Worm (Caenorhabditis elegans): ENCODE results near the gene gop-3.

Gene gop-3

ce11 chrIII:5222777-5223176 lies 37.7 kb upstream of the gop-3 start:
- TF ChIP-seq K12H6.12 (tag; optimal IDR thresholded peaks at IDR 0.05): no peak
- no peak for TF ChIP-seq D2030.7 (GFP tag; IDR thresholded peaks at IDR 0.05)
- TF ChIP-seq pbrm-1 (GFP tag; IDR thresholded peaks at IDR 0.05): no peak
- no peak for TF ChIP-seq lsl-1 (GFP tag; optimal IDR thresholded peaks at IDR 0.05)
- TF ChIP-seq lin-35 (GFP tag; optimal IDR thresholded peaks at IDR 0.05): no peak
- no peak for TF ChIP-seq F33H1.4 (GFP tag; IDR thresholded peaks at IDR 0.05)
- no peak for TF ChIP-seq repo-1 (tag; optimal IDR thresholded peaks at IDR 0.05)
- TF ChIP-seq ztf-3 (GFP tag; optimal IDR thresholded peaks at IDR 0.05): no peak

ce11 chrIII:5224908-5225307 lies 35.6 kb upstream of the gop-3 start:
- TF ChIP-seq chd-7 (tag; optimal IDR thresholded peaks at IDR 0.05) (no peak), Y67H2A.10 (GFP tag; conservative IDR thresholded peaks at IDR 0.05) (no peak), K11D2.4 (GFP tag; IDR thresholded peaks at IDR 0.05) (no peak), cebp-1 (GFP tag; IDR thresholded peaks at IDR 0.05) (peak; percentile 78), cebp-1 (tag; optimal IDR thresholded peaks at IDR 0.05) (peak; percentile 88), nhr-80 (tag; optimal IDR thresholded peaks at IDR 0.05) (peak; percentile 66), Y53F4B.3 (GFP tag; IDR thresholded peaks at IDR 0.05) (no peak), C06A6.2 (GFP tag; conservative IDR thresholded peaks at IDR 0.05) (no peak), atf-7 (tag; optimal IDR thresholded peaks at IDR 0.05) (no peak), pbrm-1 (GFP tag; IDR thresholded peaks at IDR 0.05) (no peak), F57C9.4 (tag; optimal IDR thresholded peaks at IDR 0.05) (no peak), hlh-12 (tag; optimal IDR thresholded peaks at IDR 0.05) (no peak), ama-1 (optimal IDR thresholded peaks at IDR 0.05) (no peak), ama-1 (GFP tag; optimal IDR thresholded peaks at IDR 0.05) (no peak), attf-5 (GFP tag; optimal IDR thresholded peaks at IDR 0.05) (peak; percentile 29), bed-1 (GFP tag; IDR thresholded peaks at IDR 0.05) (no peak), lir-1 (GFP tag; conservative IDR thresholded peaks at IDR 0.05) (no peak)

- TF ChIP-seq snpc-1.3 (tag; optimal IDR thresholded peaks at IDR 0.05; ENCODE audit: insufficient read depth) (peak; percentile 13), egrh-3 (GFP tag; IDR thresholded peaks at IDR 0.05) (no peak), lsl-1 (GFP tag; optimal IDR thresholded peaks at IDR 0.05) (peak; percentile 68), akir-1 (GFP tag; optimal IDR thresholded peaks at IDR 0.05) (no peak), F23B12.7 (tag; optimal IDR thresholded peaks at IDR 0.05; ENCODE audit: insufficient read depth) (no peak), ceh-27 (GFP tag; optimal IDR thresholded peaks at IDR 0.05) (no peak), lag-1 (GFP tag; IDR thresholded peaks at IDR 0.05) (no peak), F37B4.10 (GFP tag; IDR thresholded peaks at IDR 0.05) (no peak), egl-18 (GFP tag; IDR thresholded peaks at IDR 0.05) (no peak), somi-1 (GFP tag; optimal IDR thresholded peaks at IDR 0.05) (no peak), die-1 (tag; optimal IDR thresholded peaks at IDR 0.05) (no peak), F39B2.1 (GFP tag; IDR thresholded peaks at IDR 0.05) (no peak), efl-1 (GFP tag; optimal IDR thresholded peaks at IDR 0.05) (peak; percentile 10), athp-1 (tag; optimal IDR thresholded peaks at IDR 0.05) (no peak)
Measured at ce11 chrIII:5225321-5225720, 35.2 kb upstream of the gop-3 start, which contains the start of gene nex-1. TSS of gene nex-1 (plus strand) at chrIII:5225621.

Measured in whole organism, young adult.